Fruit fly (Drosophila melanogaster): Measurements from ENCODE around the gene Egfrap.

DNA sequence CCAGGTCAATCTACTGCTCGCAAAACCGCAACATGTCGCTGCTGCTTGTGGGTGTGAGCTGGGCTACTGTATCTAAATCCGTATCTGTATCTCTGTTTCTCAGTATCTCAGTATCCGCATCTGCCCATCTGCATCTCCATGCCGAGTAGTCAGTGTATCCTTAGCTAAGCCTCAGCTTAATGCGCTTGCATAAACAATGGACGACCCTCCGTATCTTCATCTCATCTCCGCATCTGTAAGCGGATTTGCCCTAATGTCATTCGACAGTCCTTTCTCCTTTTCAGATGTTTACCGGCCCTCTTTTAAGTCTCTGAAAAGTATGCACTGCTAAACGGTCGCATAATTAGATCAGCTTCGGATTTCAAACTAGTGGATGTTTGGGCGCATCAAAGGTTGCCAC lies 46.1 kb upstream of the Egfrap start:
- TF ChIP-seq CG5204 (GFP tag; optimal IDR thresholded peaks at IDR 0.05) (no peak), CG1620 (GFP tag; optimal IDR thresholded peaks at IDR 0.05) (no peak), pad (GFP tag; optimal IDR thresholded peaks at IDR 0.05) (no peak), ovo (GFP tag; optimal IDR thresholded peaks at IDR 0.05) (no peak), Clk (GFP tag; optimal IDR thresholded peaks at IDR 0.05) (no peak), kay (GFP tag; ENCODE audit: borderline replicate concordance) (no peak), cnc (optimal IDR thresholded peaks at IDR 0.05) (no peak), tj (GFP tag; optimal IDR thresholded peaks at IDR 0.05) (no peak)
